Worm (Caenorhabditis elegans) whole organism, L4/young adult: ENCODE data around the gene K03B4.1.

Experiments used
- W03F9.2 ChIP-seq: fragments of 150-350 bp; optimal IDR thresholded peaks from 2 replicates; lab custom pipeline; 2014; ENCODE audit warnings: missing biosample characterization, missing genetic modification characterization
- him-1 ChIP-seq: sonication (generic microtip); optimal IDR thresholded peaks from 2 replicates; lab custom pipeline; 2016; ENCODE audit warnings: missing genotype, missing genetic modification reagents, missing genetic modification characterization, missing compliant biosample characterization

DNA sequence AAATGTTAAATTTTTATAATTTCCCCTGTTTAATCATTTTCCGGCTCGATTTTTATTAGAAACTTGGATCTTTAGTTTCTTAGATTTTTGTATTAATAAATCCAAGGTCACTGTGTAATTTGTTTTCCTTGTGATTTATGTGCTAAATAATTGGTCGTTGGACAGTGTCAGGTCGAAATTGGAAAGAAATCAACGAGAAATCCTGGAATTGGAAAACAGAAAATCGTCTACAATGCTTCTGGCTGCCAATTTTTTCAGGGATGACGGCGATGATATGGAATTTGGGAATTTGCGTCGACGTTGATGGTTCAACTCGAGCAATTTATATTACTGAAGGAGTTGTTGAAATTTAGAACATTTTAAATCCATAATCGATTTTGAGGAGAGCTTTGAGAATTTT lies 45.5 kb downstream of the K03B4.1 start:
- TF ChIP-seq W03F9.2 (tag; lab: Kevin White, UChicago) (no peak), him-1 (tag; lab: Kevin White, UChicago) (no peak)
